Fruit fly (Drosophila melanogaster): Measurements from ENCODE around the gene brv1.
A peak's percentile ranks its signal among the peaks of the same experiment; 100 is the strongest.

Gene brv1

DNA sequence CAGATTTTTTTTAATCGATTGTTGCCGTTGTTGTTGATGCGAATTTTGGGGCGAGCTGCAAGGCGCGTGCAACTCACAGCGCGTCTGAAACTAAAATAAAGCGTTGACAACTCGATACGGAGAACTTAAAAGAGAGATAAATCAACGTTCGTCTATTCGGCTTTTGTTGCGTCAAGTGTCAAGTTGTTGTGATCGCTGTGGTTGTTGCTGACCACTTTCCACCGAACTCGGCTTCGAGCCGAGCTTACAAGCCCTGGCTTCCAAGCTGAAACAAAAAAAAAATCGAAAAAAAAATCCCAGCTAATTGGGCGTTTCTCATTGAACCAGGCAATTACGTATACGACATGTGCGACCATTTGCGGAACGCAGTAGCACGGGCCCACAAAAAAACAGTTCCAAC, 17.5 kb upstream of the brv1 start, which contains the start of gene CG9452:
TSS of gene CG9452 (minus strand) at position 101 of the 400 bp plus-strand sequence.
- TF ChIP-seq CG10431 (GFP tag; optimal IDR thresholded peaks at IDR 0.05) (no peak), lab (GFP tag; optimal IDR thresholded peaks at IDR 0.05) (no peak), Bteb2 (GFP tag; optimal IDR thresholded peaks at IDR 0.05) (no peak), HmgZ (tag; optimal IDR thresholded peaks at IDR 0.05) (no peak), CG43689 (GFP tag; IDR thresholded peaks at IDR 0.05) (no peak), lilli (GFP tag; optimal IDR thresholded peaks at IDR 0.05) (no peak), CG16779 (GFP tag; IDR thresholded peaks at IDR 0.05) (no peak)

DNA sequence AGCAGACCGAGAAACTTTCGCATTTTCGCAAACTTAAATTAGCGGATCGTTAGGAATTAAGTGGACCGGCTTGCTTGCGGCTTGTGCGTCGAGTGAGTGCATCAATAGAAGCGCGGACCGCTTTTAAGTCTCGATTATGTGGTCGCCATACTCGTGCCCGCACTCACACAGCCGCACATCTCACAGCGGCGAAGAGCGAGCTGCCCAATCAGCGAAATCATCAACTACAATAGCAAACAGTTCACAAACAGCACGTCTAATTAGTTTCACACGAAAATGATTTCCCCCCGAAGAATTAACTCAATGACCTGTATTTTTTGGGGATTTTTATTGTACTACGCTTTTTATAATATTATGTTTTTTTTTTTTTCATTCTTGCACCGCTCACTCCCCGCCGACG, 14.4 kb upstream of the brv1 start, which contains the start of gene CG9451:
TSS of gene CG9451 (minus strand) at position 101 of the 400 bp plus-strand sequence.
- TF ChIP-seq NC2β (GFP tag; optimal IDR thresholded peaks at IDR 0.05) = no peak
- no peak for TF ChIP-seq NC2α (GFP tag; optimal IDR thresholded peaks at IDR 0.05)
- TF ChIP-seq Gsc (GFP tag; IDR thresholded peaks at IDR 0.05) = no peak
- TF ChIP-seq sc (optimal IDR thresholded peaks at IDR 0.05) = no peak
- no peak for TF ChIP-seq sc (GFP tag; optimal IDR thresholded peaks at IDR 0.05)
- no peak for TF ChIP-seq phol (tag; optimal IDR thresholded peaks at IDR 0.05)
- no peak for TF ChIP-seq CG5953 (GFP tag; IDR thresholded peaks at IDR 0.05)
- TF ChIP-seq bab2 (GFP tag; optimal IDR thresholded peaks at IDR 0.05) = no peak
- no peak for TF ChIP-seq insv (GFP tag; optimal IDR thresholded peaks at IDR 0.05)
- no peak for TF ChIP-seq CG13424 (tag; optimal IDR thresholded peaks at IDR 0.05)
- no peak for TF ChIP-seq CG1529 (GFP tag; optimal IDR thresholded peaks at IDR 0.05)
- TF ChIP-seq zen2 (GFP tag; IDR thresholded peaks at IDR 0.05; ENCODE audit: partially characterized antibody) = no peak
- TF ChIP-seq Sry-δ (GFP tag; optimal IDR thresholded peaks at IDR 0.05) = no peak
- TF ChIP-seq dan (GFP tag; IDR thresholded peaks at IDR 0.05) = no peak
- no peak for TF ChIP-seq dpn (GFP tag; optimal IDR thresholded peaks at IDR 0.05)
- no peak for TF ChIP-seq CG7963 (GFP tag; IDR thresholded peaks at IDR 0.05; ENCODE audit: partially characterized antibody)
- TF ChIP-seq CG11456 (GFP tag; IDR thresholded peaks at IDR 0.05) = no peak
- no peak for TF ChIP-seq CG15601 (tag; optimal IDR thresholded peaks at IDR 0.05)

DNA sequence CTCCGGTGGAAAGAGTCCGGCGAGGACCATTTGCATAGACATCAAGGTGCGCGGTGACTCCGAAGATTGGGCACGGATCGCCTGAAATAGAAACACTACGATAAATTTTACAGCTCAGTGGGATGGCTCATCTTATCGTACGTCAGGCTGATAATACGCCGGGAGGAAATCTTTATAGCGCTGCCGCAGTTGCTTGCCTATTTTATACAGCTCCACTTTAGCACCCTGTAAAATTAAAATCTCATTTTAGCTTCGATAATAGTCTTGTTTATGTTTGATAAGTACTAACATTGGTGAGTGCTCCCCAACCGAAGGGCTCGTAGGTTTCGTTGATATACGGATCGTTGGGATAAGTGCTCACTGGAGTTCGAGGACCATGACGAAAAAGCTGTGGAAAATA, 13.0 kb upstream of the brv1 start:
- TF ChIP-seq fd3F (GFP tag; optimal IDR thresholded peaks at IDR 0.05) (no peak), NfI (GFP tag; optimal IDR thresholded peaks at IDR 0.05) (no peak), Fer1 (GFP tag; optimal IDR thresholded peaks at IDR 0.05) (peak; percentile 2), ham (GFP tag; IDR thresholded peaks at IDR 0.05) (no peak), CrebB (tag; optimal IDR thresholded peaks at IDR 0.05) (no peak), CG8290 (GFP tag; optimal IDR thresholded peaks at IDR 0.05) (no peak), CG8290 (tag; optimal IDR thresholded peaks at IDR 0.05) (peak in 1 of 2 experiments; percentile 27), CG15269 (tag; optimal IDR thresholded peaks at IDR 0.05) (peak; percentile 26), nerfin-2 (GFP tag; IDR thresholded peaks at IDR 0.05; ENCODE audit: partially characterized antibody) (no peak), CG13296 (GFP tag; optimal IDR thresholded peaks at IDR 0.05) (peak; percentile 7), CG12769 (tag; optimal IDR thresholded peaks at IDR 0.05) (peak; percentile 21), Hey (tag; optimal IDR thresholded peaks at IDR 0.05) (no peak), CG7271 (tag; optimal IDR thresholded peaks at IDR 0.05) (no peak), CG14441 (GFP tag; IDR thresholded peaks at IDR 0.05) (no peak), CG2678 (tag; optimal IDR thresholded peaks at IDR 0.05) (peak; percentile 40), CG13894 (tag; optimal IDR thresholded peaks at IDR 0.05) (peak; percentile 11), Med (GFP tag) (peak; percentile 62), CG17361 (GFP tag; IDR thresholded peaks at IDR 0.05) (no peak), CG3281 (GFP tag; optimal IDR thresholded peaks at IDR 0.05) (peak; percentile 22), gsb (GFP tag; IDR thresholded peaks at IDR 0.05) (0 out of 2 replicates have a peak, but pooled peaks have one; percentile 21)

Data from whole organism, embryonic.